Worm (Caenorhabditis elegans) whole organism, early embryonic: ENCODE data around the gene srw-44.

Experiments
- B0310.2 ChIP-seq: sonication (generic microtip); optimal IDR thresholded peaks from 2 replicates; lab custom pipeline; 2016; ENCODE audit warnings: mild to moderate bottlenecking, missing genetic modification characterization, missing compliant biosample characterization
- F13C5.2 ChIP-seq: sonication (generic microtip); optimal IDR thresholded peaks from 2 replicates; lab custom pipeline; 2017; ENCODE audit warnings: mild to moderate bottlenecking, missing genetic modification characterization, inconsistent platforms, missing compliant biosample characterization
- aly-1 ChIP-seq: sonication (generic microtip); optimal IDR thresholded peaks from 2 replicates; lab custom pipeline; 2016; ENCODE audit warnings: missing genetic modification characterization, missing compliant biosample characterization
- ama-1 ChIP-seq: fragments of 150-350 bp; optimal IDR thresholded peaks from 2 replicates; lab custom pipeline; 2014
- ceh-13 ChIP-seq: fragments of 200-800 bp; sonication (Bioruptor generic); optimal IDR thresholded peaks from 2 replicates; lab custom pipeline; 2018; ENCODE audit warnings: mild to moderate bottlenecking, missing genetic modification characterization, missing compliant biosample characterization
- ceh-36 ChIP-seq: sonication (generic microtip); optimal IDR thresholded peaks from 2 replicates; lab custom pipeline; 2016; ENCODE audit warnings: missing genetic modification characterization, inconsistent platforms, missing compliant biosample characterization
- ets-7 ChIP-seq: sonication (generic microtip); optimal IDR thresholded peaks from 2 replicates; lab custom pipeline; 2016; ENCODE audit warnings: missing genotype, missing genetic modification characterization, missing compliant biosample characterization
- flt-1 ChIP-seq: fragments of 200-800 bp; sonication (Bioruptor generic); IDR thresholded peaks from 2 replicates; pipeline ENCODE4 v1.3.6; 2022; ENCODE audit warnings: missing genetic modification characterization, missing compliant biosample characterization
- hmbx-1 ChIP-seq: sonication (generic microtip); optimal IDR thresholded peaks from 2 replicates; lab custom pipeline; 2016; ENCODE audit warnings: mild to moderate bottlenecking, missing genetic modification characterization, missing compliant biosample characterization
- hmg-4 ChIP-seq: fragments of 200-800 bp; sonication (Bioruptor generic); optimal IDR thresholded peaks from 2 replicates; lab custom pipeline; 2018; ENCODE audit warnings: mild to moderate bottlenecking, missing genetic modification characterization, missing compliant biosample characterization
- hnd-1 ChIP-seq: sonication (generic microtip); optimal IDR thresholded peaks from 2 replicates; lab custom pipeline; 2016; ENCODE audit warnings: missing genetic modification characterization, missing compliant biosample characterization
- pes-1 ChIP-seq: fragments of 200-800 bp; sonication (Bioruptor generic); IDR thresholded peaks from 2 replicates; pipeline ENCODE4 v1.3.6; 2022; ENCODE audit warnings: missing genetic modification reagents, missing genetic modification characterization, missing compliant biosample characterization
- scrt-1 ChIP-seq: fragments of 200-800 bp; sonication (Bioruptor generic); IDR thresholded peaks from 2 replicates; pipeline ENCODE4 v1.3.6; 2022; ENCODE audit warnings: missing genetic modification characterization, missing compliant biosample characterization
- sea-1 ChIP-seq: fragments of 200-800 bp; sonication (Bioruptor generic); conservative IDR thresholded peaks from 2 replicates; pipeline ENCODE4 v1.3.6; 2022; ENCODE audit warnings: missing genetic modification characterization, missing compliant biosample characterization
- tbx-11 ChIP-seq: fragments of 200-800 bp; sonication (Bioruptor generic); IDR thresholded peaks from 2 replicates; pipeline ENCODE4 v1.3.6; 2022; ENCODE audit warnings: missing genetic modification characterization, missing compliant biosample characterization
- tbx-37 ChIP-seq: fragments of 200-800 bp; sonication (Bioruptor generic); conservative IDR thresholded peaks from 2 replicates; pipeline ENCODE4 v1.3.6; 2022; ENCODE audit warnings: missing genetic modification reagents, missing genetic modification characterization, missing compliant biosample characterization
- tra-4 ChIP-seq: sonication (generic microtip); optimal IDR thresholded peaks from 2 replicates; lab custom pipeline; 2017; ENCODE audit warnings: missing genetic modification characterization, missing compliant biosample characterization

srw-44 gene

DNA sequence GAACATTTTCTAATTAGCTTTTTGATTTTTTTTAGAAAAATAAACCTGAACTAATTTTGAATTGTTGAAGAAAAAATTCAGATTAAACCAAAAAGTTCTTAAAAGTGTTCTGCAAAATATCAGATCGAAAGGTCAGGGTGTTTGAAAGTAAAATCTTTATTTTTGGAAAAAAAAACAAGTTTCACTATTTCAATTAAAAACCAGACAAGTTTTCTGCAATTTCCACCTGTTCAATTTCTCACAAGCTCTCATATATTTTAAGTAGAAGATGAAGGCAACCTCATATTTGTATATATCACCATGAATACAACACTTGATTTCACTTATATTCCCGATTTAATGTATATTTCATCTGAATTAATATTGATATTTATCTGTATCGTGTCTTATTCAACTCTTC lies 7.1 kb downstream of the srw-44 start, which contains the start of gene srz-102:
Gene srz-102 (plus strand): TSS at position 301 of the 400 bp plus-strand sequence.
- TF ChIP-seq sea-1 (GFP tag; lab: Robert Waterston, UW), result no peak
- no peak for TF ChIP-seq tbx-11 (GFP tag; lab: Robert Waterston, UW)
- no peak for TF ChIP-seq hmg-4 (GFP tag; lab: Kevin White, UChicago)
- TF ChIP-seq tra-4 (tag; lab: Kevin White, UChicago), result no peak
- TF ChIP-seq tbx-37 (GFP tag; lab: Robert Waterston, UW), result no peak
- TF ChIP-seq pes-1 (GFP tag; lab: Robert Waterston, UW), result no peak
- no peak for TF ChIP-seq ceh-13 (GFP tag; lab: Kevin White, UChicago)
- no peak for TF ChIP-seq F13C5.2 (tag; lab: Kevin White, UChicago)
- TF ChIP-seq flt-1 (GFP tag; lab: Robert Waterston, UW), result no peak
- TF ChIP-seq aly-1, result no peak

DNA sequence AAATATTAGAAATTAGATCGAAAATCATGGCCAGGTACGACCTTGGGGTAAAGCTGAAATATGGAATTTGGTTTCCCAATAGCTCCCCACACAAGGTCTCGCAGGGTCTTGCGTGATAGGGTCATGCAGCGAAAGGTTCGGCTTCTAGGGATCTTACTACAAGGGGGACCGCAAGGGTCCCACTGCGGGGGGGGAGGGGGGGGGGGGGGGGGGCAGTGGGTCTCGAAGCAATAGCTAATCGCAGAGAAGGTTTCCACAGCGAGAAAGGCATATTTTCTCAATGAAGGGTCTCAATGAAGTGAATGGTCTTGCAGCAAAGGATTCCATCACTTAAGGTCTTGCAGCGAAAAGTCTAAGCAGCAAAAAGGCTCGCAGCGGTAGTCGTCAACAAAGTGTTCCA lies 12.9 kb downstream of the srw-44 start:
- TF ChIP-seq hmbx-1 (tag; lab: Kevin White, UChicago), result no peak
- no peak for TF ChIP-seq ets-7
- TF ChIP-seq hnd-1, result no peak
- TF ChIP-seq flt-1 (GFP tag; lab: Robert Waterston, UW), result no peak
- no peak for TF ChIP-seq pes-1 (GFP tag; lab: Robert Waterston, UW)
- no peak for TF ChIP-seq tra-4 (tag; lab: Kevin White, UChicago)
- TF ChIP-seq B0310.2 (tag; lab: Kevin White, UChicago), result no peak
- no peak for TF ChIP-seq ceh-13 (GFP tag; lab: Kevin White, UChicago)
- TF ChIP-seq ceh-36 (tag; lab: Kevin White, UChicago), result no peak
- TF ChIP-seq ama-1 (lab: Kevin White, UChicago), result no peak
- no peak for TF ChIP-seq aly-1
- TF ChIP-seq F13C5.2 (tag; lab: Kevin White, UChicago), result no peak
- no peak for TF ChIP-seq scrt-1
- no peak for TF ChIP-seq sea-1 (GFP tag; lab: Robert Waterston, UW)
- TF ChIP-seq tbx-37 (GFP tag; lab: Robert Waterston, UW), result no peak
- no peak for TF ChIP-seq hmg-4 (GFP tag; lab: Kevin White, UChicago)
- no peak for TF ChIP-seq tbx-11 (GFP tag; lab: Robert Waterston, UW)

DNA sequence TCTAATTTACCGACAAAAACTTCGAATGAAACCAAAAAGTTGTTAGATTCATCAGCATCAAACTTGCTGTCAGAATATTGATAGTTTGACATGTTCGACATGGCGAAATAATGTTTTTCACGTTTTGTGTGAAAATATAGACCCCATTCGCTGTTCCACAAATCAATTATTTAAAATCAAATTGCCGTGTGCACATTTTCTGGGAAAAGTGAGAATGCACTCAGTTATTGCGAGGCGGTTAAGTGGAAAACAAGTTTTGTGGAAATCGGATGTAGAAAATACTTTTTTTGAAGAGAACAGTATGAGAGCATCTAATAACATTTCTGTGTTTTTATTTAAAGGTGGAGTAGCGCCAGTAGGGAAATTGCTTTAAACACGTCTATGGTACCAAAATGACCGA lies 13.7 kb downstream of the srw-44 start, which contains the start of gene srw-42:
Gene srw-42 (minus strand): TSS at position 101 of the 400 bp plus-strand sequence.
- no peak for TF ChIP-seq aly-1
- TF ChIP-seq hnd-1, result no peak
- TF ChIP-seq F13C5.2 (tag; lab: Kevin White, UChicago), result no peak
- no peak for TF ChIP-seq tbx-37 (GFP tag; lab: Robert Waterston, UW)
- no peak for TF ChIP-seq ceh-36 (tag; lab: Kevin White, UChicago)
- no peak for TF ChIP-seq flt-1 (GFP tag; lab: Robert Waterston, UW)
- no peak for TF ChIP-seq ceh-13 (GFP tag; lab: Kevin White, UChicago)

DNA sequence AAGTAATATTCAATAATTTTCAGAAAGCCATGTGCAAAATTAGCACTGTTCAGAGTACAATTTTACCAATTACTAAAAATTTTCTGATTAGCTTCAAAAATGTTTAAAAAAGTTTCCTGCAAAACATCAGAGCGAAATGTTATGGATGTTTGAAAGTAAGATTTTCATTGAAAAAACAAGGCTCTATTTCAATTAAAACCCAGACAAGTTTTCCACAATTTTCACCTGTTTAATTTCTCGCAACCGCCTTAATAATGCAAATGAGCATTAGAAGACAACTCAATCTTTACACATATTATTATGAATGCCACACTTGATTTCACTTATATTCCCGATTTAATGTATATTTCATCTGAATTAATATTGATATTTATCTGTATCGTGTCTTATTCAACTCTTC lies 14.5 kb downstream of the srw-44 start, which contains the start of gene srz-101:
Gene srz-101 (plus strand): TSS at position 301 of the 400 bp plus-strand sequence.
- no peak for TF ChIP-seq tbx-11 (GFP tag; lab: Robert Waterston, UW)
- TF ChIP-seq flt-1 (GFP tag; lab: Robert Waterston, UW), result no peak
- no peak for TF ChIP-seq ets-7
- TF ChIP-seq ceh-36 (tag; lab: Kevin White, UChicago), result no peak
- TF ChIP-seq scrt-1, result no peak
- no peak for TF ChIP-seq hmbx-1 (tag; lab: Kevin White, UChicago)
- TF ChIP-seq pes-1 (GFP tag; lab: Robert Waterston, UW), result no peak

DNA sequence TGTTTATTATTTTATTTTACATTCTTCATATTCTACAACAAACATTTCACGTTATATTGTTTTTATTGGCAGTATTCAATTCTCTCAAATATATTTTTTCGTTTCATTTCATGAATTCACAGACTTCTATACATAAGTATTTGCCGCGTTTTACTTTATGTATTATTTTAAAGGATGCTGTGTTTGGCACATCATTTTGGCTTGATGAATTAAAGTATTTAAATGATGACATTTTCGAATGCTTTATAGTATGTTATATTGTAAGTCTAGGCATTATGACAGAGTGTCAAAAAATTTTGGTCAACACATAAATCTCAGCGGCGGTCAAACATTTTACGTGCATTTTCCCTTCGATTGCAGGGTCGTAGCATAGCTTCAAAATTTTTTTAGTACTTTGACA lies 15.4 kb downstream of the srw-44 start:
- TF ChIP-seq flt-1 (GFP tag; lab: Robert Waterston, UW) (no peak), aly-1 (no peak), ama-1 (lab: Kevin White, UChicago) (no peak), pes-1 (GFP tag; lab: Robert Waterston, UW) (no peak), sea-1 (GFP tag; lab: Robert Waterston, UW) (no peak), hmg-4 (GFP tag; lab: Kevin White, UChicago) (no peak)

DNA sequence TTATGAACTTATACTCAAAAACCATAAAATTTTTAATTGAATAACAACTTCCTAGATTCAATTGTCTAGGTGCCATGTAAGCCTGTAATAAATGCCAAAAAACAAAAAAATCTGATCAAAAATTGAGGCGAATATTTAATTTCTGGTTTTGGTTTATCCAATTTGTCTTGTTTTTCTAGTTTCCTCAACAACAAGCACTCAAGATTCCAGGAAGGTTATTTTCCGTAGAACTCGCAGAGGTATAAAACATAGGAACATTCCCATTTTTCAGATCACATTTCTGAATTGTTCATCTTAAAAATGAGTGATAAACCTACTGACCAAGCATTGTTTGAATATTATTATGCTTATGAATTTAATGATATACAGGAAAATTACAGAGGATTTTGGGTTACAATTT lies 17.1 kb downstream of the srw-44 start, which contains the start of gene srw-41:
Gene srw-41 (plus strand): TSS at position 301 of the 400 bp plus-strand sequence.
- no peak for TF ChIP-seq hnd-1
- TF ChIP-seq sea-1 (GFP tag; lab: Robert Waterston, UW), result no peak
- no peak for TF ChIP-seq tbx-37 (GFP tag; lab: Robert Waterston, UW)
- no peak for TF ChIP-seq ceh-13 (GFP tag; lab: Kevin White, UChicago)
- no peak for TF ChIP-seq tbx-11 (GFP tag; lab: Robert Waterston, UW)
- no peak for TF ChIP-seq ceh-36 (tag; lab: Kevin White, UChicago)
- no peak for TF ChIP-seq scrt-1
- TF ChIP-seq F13C5.2 (tag; lab: Kevin White, UChicago), result no peak
- TF ChIP-seq hmbx-1 (tag; lab: Kevin White, UChicago), result no peak
- no peak for TF ChIP-seq hmg-4 (GFP tag; lab: Kevin White, UChicago)
- no peak for TF ChIP-seq aly-1

DNA sequence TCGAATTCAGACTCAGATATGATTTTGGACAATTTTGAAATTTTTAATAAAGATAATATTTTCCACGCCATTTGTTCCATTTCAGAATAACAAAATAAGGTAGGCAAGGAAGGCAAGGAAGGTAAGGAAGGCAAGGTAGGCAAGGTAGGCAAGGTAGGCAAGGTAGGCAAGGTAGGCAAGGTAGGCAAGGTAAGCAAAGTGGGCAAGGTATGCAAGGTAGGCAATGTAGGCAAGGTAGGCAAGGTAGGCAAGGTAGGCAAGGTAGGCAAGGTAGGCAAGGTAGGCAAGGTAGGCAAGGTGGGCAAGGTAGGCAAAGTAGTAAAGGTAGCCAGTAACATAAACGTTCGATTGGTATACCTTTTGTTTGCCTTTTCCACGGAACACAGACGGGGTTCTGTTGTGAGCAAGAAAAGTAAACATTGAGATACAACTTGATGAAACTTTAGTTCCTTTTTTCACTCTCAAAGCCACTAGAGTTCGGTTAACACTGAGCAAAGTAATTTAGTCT lies 19.7 kb downstream of the srw-44 start, which contains the start of gene Y70C5C.1:
Gene Y70C5C.1 (plus strand): TSS at position 458 of the 508 bp plus-strand sequence.
- peak; percentile 71 for TF ChIP-seq hmbx-1 (tag; lab: Kevin White, UChicago)
- TF ChIP-seq tbx-11 (GFP tag; lab: Robert Waterston, UW), result peak; percentile 68
- TF ChIP-seq ceh-36 (tag; lab: Kevin White, UChicago), result peak; percentile 51
- no peak for TF ChIP-seq B0310.2 (tag; lab: Kevin White, UChicago)
- TF ChIP-seq tbx-37 (GFP tag; lab: Robert Waterston, UW), result no peak
- peak; percentile 63 for TF ChIP-seq hnd-1

DNA sequence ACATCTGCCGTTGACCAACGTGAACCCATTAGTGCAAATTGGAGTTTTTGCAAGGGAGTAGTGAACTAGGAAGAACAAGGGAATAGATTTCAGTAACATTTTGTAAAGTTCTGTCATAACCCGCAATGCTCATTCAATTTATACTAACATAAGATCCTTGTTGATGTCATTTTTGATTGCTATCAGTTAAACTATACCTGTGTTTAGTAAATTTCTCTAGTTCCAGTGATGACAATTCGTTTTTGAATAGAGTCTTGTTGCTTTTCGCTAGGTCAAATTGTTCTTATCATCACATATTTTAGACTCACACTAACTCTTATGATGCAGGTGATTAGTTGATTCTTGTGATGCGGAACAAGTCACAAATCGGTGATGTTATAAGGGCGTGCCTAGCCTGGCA lies 26.5 kb downstream of the srw-44 start, which contains the start of gene clec-9:
Gene clec-9 (minus strand): TSS at position 101 of the 400 bp plus-strand sequence.
- TF ChIP-seq ceh-36 (tag; lab: Kevin White, UChicago) (no peak), ets-7 (no peak), ama-1 (lab: Kevin White, UChicago) (no peak), flt-1 (GFP tag; lab: Robert Waterston, UW) (no peak), F13C5.2 (tag; lab: Kevin White, UChicago) (no peak), sea-1 (GFP tag; lab: Robert Waterston, UW) (no peak), B0310.2 (tag; lab: Kevin White, UChicago) (no peak), pes-1 (GFP tag; lab: Robert Waterston, UW) (no peak)
